Worm (Caenorhabditis elegans) whole organism, early embryonic: Measurements from ENCODE around the gene clc-9.

Experiments
- B0310.2 ChIP-seq: sonication (generic microtip); optimal IDR thresholded peaks from 2 replicates; lab custom pipeline; 2016; ENCODE audit warnings: mild to moderate bottlenecking, missing genetic modification characterization, missing compliant biosample characterization
- aly-1 ChIP-seq: sonication (generic microtip); optimal IDR thresholded peaks from 2 replicates; lab custom pipeline; 2016; ENCODE audit warnings: missing genetic modification characterization, missing compliant biosample characterization
- ama-1 ChIP-seq: fragments of 150-350 bp; optimal IDR thresholded peaks from 2 replicates; lab custom pipeline; 2014
- ceh-36 ChIP-seq: sonication (generic microtip); optimal IDR thresholded peaks from 2 replicates; lab custom pipeline; 2016; ENCODE audit warnings: missing genetic modification characterization, inconsistent platforms, missing compliant biosample characterization
- flt-1 ChIP-seq: fragments of 200-800 bp; sonication (Bioruptor generic); IDR thresholded peaks from 2 replicates; pipeline ENCODE4 v1.3.6; 2022; ENCODE audit warnings: missing genetic modification characterization, missing compliant biosample characterization
- hmg-4 ChIP-seq: fragments of 200-800 bp; sonication (Bioruptor generic); optimal IDR thresholded peaks from 2 replicates; lab custom pipeline; 2018; ENCODE audit warnings: mild to moderate bottlenecking, missing genetic modification characterization, missing compliant biosample characterization
- pes-1 ChIP-seq: fragments of 200-800 bp; sonication (Bioruptor generic); IDR thresholded peaks from 2 replicates; pipeline ENCODE4 v1.3.6; 2022; ENCODE audit warnings: missing genetic modification reagents, missing genetic modification characterization, missing compliant biosample characterization
- tbx-11 ChIP-seq: fragments of 200-800 bp; sonication (Bioruptor generic); IDR thresholded peaks from 2 replicates; pipeline ENCODE4 v1.3.6; 2022; ENCODE audit warnings: missing genetic modification characterization, missing compliant biosample characterization

DNA sequence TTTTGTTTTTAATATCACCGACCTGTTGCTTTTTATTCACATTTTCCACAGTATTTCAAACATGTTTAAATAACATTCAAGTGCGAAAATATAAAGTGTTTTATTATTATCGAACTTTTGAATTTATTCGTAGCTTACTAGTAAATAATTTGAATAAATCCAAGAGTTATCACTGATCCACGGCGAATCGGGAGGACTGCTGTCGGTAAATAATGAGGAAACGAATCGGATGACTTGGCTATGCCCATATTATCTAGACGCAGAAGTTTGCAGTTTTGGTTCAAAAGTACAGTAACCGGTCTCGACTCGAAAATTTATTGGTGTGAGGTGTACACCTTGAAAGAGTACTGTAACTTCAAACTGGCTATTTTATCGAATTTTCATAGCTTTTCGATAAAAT lies 43.8 kb downstream of the clc-9 start:
- TF ChIP-seq ama-1 (no peak), ceh-36 (tag; lab: Kevin White, UChicago) (no peak), B0310.2 (no peak), flt-1 (no peak), pes-1 (GFP tag; lab: Robert Waterston, UW) (no peak), aly-1 (tag; lab: Kevin White, UChicago) (no peak), tbx-11 (GFP tag; lab: Robert Waterston, UW) (no peak), hmg-4 (GFP tag; lab: Kevin White, UChicago) (no peak)
